Worm (Caenorhabditis elegans) whole organism, L1 larva: ENCODE measurements around the gene srsx-29.

Experiments used
- C34B4.2 ChIP-seq: sonication (generic microtip); optimal IDR thresholded peaks from 2 replicates; lab custom pipeline; 2017; ENCODE audit warnings: mild to moderate bottlenecking, missing genetic modification characterization, missing compliant biosample characterization
- Y116A8C.19 ChIP-seq: sonication (generic microtip); optimal IDR thresholded peaks from 2 replicates; lab custom pipeline; 2016; ENCODE audit warnings: missing compliant biosample characterization, missing genetic modification characterization, borderline replicate concordance
- ceh-63 ChIP-seq: fragments of 200-800 bp; sonication (Bioruptor generic); optimal IDR thresholded peaks from 2 replicates; lab custom pipeline; 2018; ENCODE audit warnings: mild to moderate bottlenecking, missing genetic modification characterization, missing compliant biosample characterization
- dpl-1 ChIP-seq, 3 experiments: fragments of 150-350 bp in 2 of 3; sonication (generic microtip) in 1 of 3; optimal IDR thresholded peaks; 2 replicates each; lab custom pipeline; 2014 to 2017; ENCODE audit warnings: missing biosample characterization in 3 of 3, missing genetic modification characterization in 3 of 3, missing genetic modification reagents in 3 of 3
- efl-1 ChIP-seq, 4 experiments: fragments of 150-350 bp; optimal IDR thresholded peaks in 3 of 4; peaks in 1 of 4; 1 replicate in 1 of 4; 2 replicates in 3 of 4; lab custom pipeline; 2014; ENCODE audit warnings: missing biosample characterization in 2 of 4, missing genetic modification characterization in 2 of 4, missing genetic modification reagents in 2 of 4
- efl-3 ChIP-seq: fragments of 200-800 bp; sonication (Bioruptor generic); optimal IDR thresholded peaks from 2 replicates; lab custom pipeline; 2018; ENCODE audit warnings: mild to moderate bottlenecking, missing genetic modification characterization, missing compliant biosample characterization
- egl-27 ChIP-seq, 2 experiments: fragments of 150-350 bp in 1 of 2; sonication (generic microtip); optimal IDR thresholded peaks; 3 replicates each; lab custom pipeline; 2017 to 2018; ENCODE audit warnings: missing biosample characterization in 2 of 2, missing genetic modification characterization in 2 of 2, missing genetic modification reagents in 2 of 2
- elt-2 ChIP-seq: sonication (generic microtip); optimal IDR thresholded peaks from 2 replicates; lab custom pipeline; 2016; ENCODE audit warnings: missing genetic modification characterization, mild to moderate bottlenecking, inconsistent platforms, missing compliant biosample characterization, missing genetic modification reagents
- fkh-10 ChIP-seq: sonication (generic microtip); optimal IDR thresholded peaks from 2 replicates; lab custom pipeline; 2017; ENCODE audit warnings: missing biosample characterization, missing genetic modification reagents, missing genetic modification characterization
- grh-1 ChIP-seq: fragments of 200-800 bp; sonication (Bioruptor generic); IDR thresholded peaks from 2 replicates; pipeline ENCODE4 v1.3.6; 2022; ENCODE audit warnings: missing genetic modification reagents, missing genetic modification characterization, missing compliant biosample characterization
- hlh-17 ChIP-seq: fragments of 200-800 bp; sonication (Bioruptor generic); optimal IDR thresholded peaks from 2 replicates; lab custom pipeline; 2018; ENCODE audit warnings: missing genetic modification characterization, mild to moderate bottlenecking, missing compliant biosample characterization, moderate library complexity, borderline replicate concordance
- jun-1 ChIP-seq: fragments of 150-350 bp; optimal IDR thresholded peaks from 2 replicates; lab custom pipeline; 2014; ENCODE audit warnings: missing biosample characterization, missing genetic modification reagents, missing genetic modification characterization
- lin-13 ChIP-seq: fragments of 150-350 bp; optimal IDR thresholded peaks from 2 replicates; lab custom pipeline; 2014; ENCODE audit warnings: missing biosample characterization, missing genetic modification reagents, missing genetic modification characterization
- lin-35 ChIP-seq, 2 experiments: fragments of 150-350 bp; optimal IDR thresholded peaks; 2 replicates each; lab custom pipeline; 2014; ENCODE audit warnings: missing biosample characterization in 2 of 2, missing genetic modification characterization in 2 of 2, missing genetic modification reagents in 2 of 2
- lin-39 ChIP-seq: fragments of 150-350 bp; optimal IDR thresholded peaks from 2 replicates; lab custom pipeline; 2014; ENCODE audit warnings: missing biosample characterization, missing genetic modification reagents, missing genetic modification characterization
- mdl-1 ChIP-seq, 2 experiments: fragments of 150-350 bp; optimal IDR thresholded peaks; 2 replicates each; lab custom pipeline; 2014 to 2017; ENCODE audit warnings: missing biosample characterization in 2 of 2, missing genetic modification characterization in 2 of 2, inconsistent platforms in 1 of 2
- nhr-11 ChIP-seq: fragments of 150-350 bp; optimal IDR thresholded peaks from 2 replicates; lab custom pipeline; 2014; ENCODE audit warnings: missing biosample characterization, missing genetic modification characterization
- nhr-12 ChIP-seq: sonication (generic microtip); optimal IDR thresholded peaks from 2 replicates; lab custom pipeline; 2017; ENCODE audit warnings: missing biosample characterization, missing genetic modification characterization
- nhr-28 ChIP-seq: fragments of 150-350 bp; optimal IDR thresholded peaks from 2 replicates; lab custom pipeline; 2014; ENCODE audit warnings: missing biosample characterization, missing genetic modification characterization
- nhr-47 ChIP-seq: sonication (generic microtip); optimal IDR thresholded peaks from 2 replicates; lab custom pipeline; 2016; ENCODE audit warnings: mild to moderate bottlenecking, missing genetic modification characterization, moderate library complexity, missing compliant biosample characterization
- nhr-84 ChIP-seq: sonication (generic microtip); optimal IDR thresholded peaks from 2 replicates; lab custom pipeline; 2017; ENCODE audit warnings: missing biosample characterization, missing genetic modification characterization
- nhr-90 ChIP-seq: sonication (generic microtip); optimal IDR thresholded peaks from 2 replicates; lab custom pipeline; 2016; ENCODE audit warnings: mild to moderate bottlenecking, missing genetic modification characterization, missing compliant biosample characterization; ENCODE audit not compliant: poor library complexity
- pag-3 ChIP-seq: sonication (generic microtip); optimal IDR thresholded peaks from 2 replicates; lab custom pipeline; 2017; ENCODE audit warnings: missing genetic modification characterization, mild to moderate bottlenecking, missing compliant biosample characterization, antibody characterized with exemption, borderline replicate concordance; ENCODE audit not compliant: insufficient read depth
- rnt-1 ChIP-seq: sonication (generic microtip); optimal IDR thresholded peaks from 2 replicates; lab custom pipeline; 2016; ENCODE audit warnings: mild to moderate bottlenecking, missing genetic modification characterization, moderate library complexity, missing compliant biosample characterization
- skn-1 ChIP-seq: fragments of 150-350 bp; optimal IDR thresholded peaks from 2 replicates; lab custom pipeline; 2014; ENCODE audit warnings: missing biosample characterization, missing genetic modification characterization
- snpc-4 ChIP-seq: fragments of 150-350 bp; optimal IDR thresholded peaks from 2 replicates; lab custom pipeline; 2014; ENCODE audit warnings: missing biosample characterization, missing genetic modification characterization
- snu-23 ChIP-seq: sonication (generic microtip); optimal IDR thresholded peaks from 2 replicates; lab custom pipeline; 2016; ENCODE audit warnings: missing genetic modification characterization, missing compliant biosample characterization
- sox-4 ChIP-seq: sonication (generic microtip); optimal IDR thresholded peaks from 2 replicates; lab custom pipeline; 2016; ENCODE audit warnings: missing genetic modification characterization, missing compliant biosample characterization
- sup-37 ChIP-seq: fragments of 200-800 bp; sonication (Bioruptor generic); optimal IDR thresholded peaks from 2 replicates; lab custom pipeline; 2018; ENCODE audit warnings: mild to moderate bottlenecking, missing genetic modification characterization, missing compliant biosample characterization
- tbx-2 ChIP-seq: sonication (generic microtip); optimal IDR thresholded peaks from 2 replicates; lab custom pipeline; 2016; ENCODE audit warnings: missing genetic modification characterization, missing compliant biosample characterization
- tlp-1 ChIP-seq: fragments of 150-350 bp; optimal IDR thresholded peaks from 2 replicates; lab custom pipeline; 2014; ENCODE audit warnings: missing biosample characterization, missing genetic modification characterization
- unc-130 ChIP-seq: fragments of 150-350 bp; optimal IDR thresholded peaks from 2 replicates; lab custom pipeline; 2017; ENCODE audit warnings: missing biosample characterization, missing genetic modification characterization, inconsistent platforms
- unc-86 ChIP-seq: sonication (generic microtip); optimal IDR thresholded peaks from 2 replicates; lab custom pipeline; 2016; ENCODE audit warnings: missing genetic modification characterization, missing compliant biosample characterization
- unc-98 ChIP-seq: fragments of 200-800 bp; sonication (Bioruptor generic); IDR thresholded peaks from 2 replicates; pipeline ENCODE4 v1.3.6; 2022; ENCODE audit warnings: missing genetic modification characterization, missing compliant biosample characterization
- vab-15 ChIP-seq: sonication (generic microtip); optimal IDR thresholded peaks from 2 replicates; lab custom pipeline; 2017; ENCODE audit warnings: missing genotype, mild to moderate bottlenecking, missing genetic modification characterization, missing compliant biosample characterization
- xbp-1 ChIP-seq: sonication (generic microtip); optimal IDR thresholded peaks from 2 replicates; lab custom pipeline; 2016; ENCODE audit warnings: missing genetic modification characterization, missing compliant biosample characterization
- zag-1 ChIP-seq: fragments of 150-350 bp; optimal IDR thresholded peaks from 2 replicates; lab custom pipeline; 2014; ENCODE audit warnings: missing biosample characterization, missing genetic modification characterization
- ztf-11 ChIP-seq, 2 experiments: sonication (generic microtip); optimal IDR thresholded peaks; 2 replicates each; lab custom pipeline; 2016 to 2017; ENCODE audit warnings: missing genetic modification characterization in 2 of 2, missing biosample characterization in 1 of 2, missing compliant biosample characterization in 1 of 2

The srsx-29 gene

DNA sequence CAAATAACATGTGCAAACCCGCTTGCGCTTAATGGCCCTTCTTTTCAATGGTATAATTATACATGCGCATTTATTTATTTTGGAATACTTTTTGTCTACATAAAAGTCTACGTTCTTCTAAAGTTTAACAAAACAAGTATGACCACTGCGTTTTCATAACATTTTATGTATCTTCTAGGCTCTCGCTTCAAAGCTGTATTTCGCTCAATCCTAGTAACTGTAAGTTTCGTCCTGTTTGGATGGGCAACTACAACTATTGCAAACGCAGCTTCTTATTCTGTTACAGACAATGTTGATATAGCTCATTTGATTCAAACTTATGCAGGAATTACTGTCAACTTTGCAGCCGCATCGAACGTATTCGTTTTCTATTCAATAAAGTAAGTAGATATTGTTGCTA, 5.1 kb upstream of the srsx-29 start, which contains the start of gene srsx-27:
TSS of gene srsx-27 (plus strand) at position 301 of the 400 bp plus-strand sequence.
- TF ChIP-seq nhr-11 (no peak), lin-35 (GFP tag; optimal IDR thresholded peaks at IDR 0.05; lab: Kevin White, UChicago) (no peak), grh-1 (no peak), nhr-12 (no peak)

DNA sequence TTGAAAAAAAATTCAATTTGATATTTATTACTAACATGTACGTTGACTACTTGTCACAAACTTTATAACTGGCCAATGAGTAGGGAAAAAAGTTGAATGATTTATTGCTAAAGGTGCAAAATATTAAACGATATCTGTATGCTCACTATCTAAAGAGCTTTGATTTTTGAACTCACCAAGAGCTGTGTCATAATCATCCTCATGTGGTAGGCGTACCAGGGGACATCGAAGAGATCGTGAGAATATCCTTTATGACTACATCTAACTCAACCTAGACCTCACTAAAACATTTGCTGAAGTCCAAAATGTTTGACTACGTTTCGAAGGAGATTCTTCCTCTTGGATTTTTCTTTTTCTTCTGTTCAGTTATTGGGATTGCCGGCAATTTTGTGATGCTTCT, 2.5 kb upstream of the srsx-29 start, which contains the start of gene srsx-28:
TSS of gene srsx-28 (plus strand) at position 301 of the 400 bp plus-strand sequence.
- TF ChIP-seq skn-1 (tag; lab: Kevin White, UChicago), result no peak
- TF ChIP-seq unc-86 (tag; lab: Kevin White, UChicago), result no peak
- no peak for TF ChIP-seq lin-35 (GFP tag; optimal IDR thresholded peaks at IDR 0.05; lab: Kevin White, UChicago)
- no peak for TF ChIP-seq dpl-1 (GFP tag; optimal IDR thresholded peaks at IDR 0.05; lab: Kevin White, UChicago)
- no peak for TF ChIP-seq jun-1 (tag; lab: Kevin White, UChicago)
- no peak for TF ChIP-seq lin-39 (tag; lab: Kevin White, UChicago)
- no peak for TF ChIP-seq lin-13 (GFP tag; lab: Kevin White, UChicago)
- TF ChIP-seq fkh-10 (GFP tag; lab: Kevin White, UChicago), result no peak
- no peak for TF ChIP-seq C34B4.2 (tag; lab: Kevin White, UChicago)
- TF ChIP-seq egl-27 (tag; optimal IDR thresholded peaks at IDR 0.05; lab: Kevin White, UChicago), result no peak
- no peak for TF ChIP-seq nhr-28 (tag; lab: Kevin White, UChicago)
- no peak for TF ChIP-seq hlh-17
- TF ChIP-seq ceh-63, result no peak
- TF ChIP-seq efl-3 (GFP tag; lab: Kevin White, UChicago), result no peak
- no peak for TF ChIP-seq nhr-12
- no peak for TF ChIP-seq xbp-1 (tag; lab: Kevin White, UChicago)
- TF ChIP-seq, all 84 proteins: peak for 0

DNA sequence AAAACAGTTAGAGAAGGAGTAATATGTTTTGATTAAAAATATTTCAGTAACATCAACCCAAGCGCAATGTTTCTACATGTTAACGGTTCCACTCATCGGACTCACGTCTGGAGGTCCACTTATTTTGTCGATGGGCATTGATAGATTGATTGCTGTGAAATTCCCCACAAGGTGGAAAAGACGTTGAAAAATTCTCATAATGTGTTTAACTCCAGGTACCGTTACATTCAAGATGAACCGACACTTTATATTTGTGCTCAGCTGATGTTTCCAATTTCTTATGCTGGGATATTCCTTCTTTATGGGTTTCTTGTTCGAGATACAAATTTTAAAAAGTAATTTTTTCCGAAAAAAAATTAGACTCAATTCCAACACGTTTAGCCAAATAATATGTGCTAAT, 1.7 kb upstream of the srsx-29 start:
- TF ChIP-seq tlp-1 (tag; lab: Kevin White, UChicago) (no peak), unc-130 (tag; lab: Kevin White, UChicago) (no peak), efl-1 (optimal IDR thresholded peaks at IDR 0.05; lab: Kevin White, UChicago) (no peak), efl-1 (GFP tag; optimal IDR thresholded peaks at IDR 0.05 in 1 of 2; lab: Kevin White, UChicago) (no peak), nhr-28 (tag; lab: Kevin White, UChicago) (no peak), unc-98 (no peak), vab-15 (no peak), zag-1 (no peak), nhr-47 (tag; lab: Kevin White, UChicago) (no peak), pag-3 (no peak), snpc-4 (tag; lab: Kevin White, UChicago) (no peak), mdl-1 (tag; optimal IDR thresholded peaks at IDR 0.05; lab: Kevin White, UChicago) (no peak), snu-23 (GFP tag; lab: Kevin White, UChicago) (no peak), ztf-11 (tag; optimal IDR thresholded peaks at IDR 0.05; lab: Kevin White, UChicago) (no peak), nhr-11 (no peak)

DNA sequence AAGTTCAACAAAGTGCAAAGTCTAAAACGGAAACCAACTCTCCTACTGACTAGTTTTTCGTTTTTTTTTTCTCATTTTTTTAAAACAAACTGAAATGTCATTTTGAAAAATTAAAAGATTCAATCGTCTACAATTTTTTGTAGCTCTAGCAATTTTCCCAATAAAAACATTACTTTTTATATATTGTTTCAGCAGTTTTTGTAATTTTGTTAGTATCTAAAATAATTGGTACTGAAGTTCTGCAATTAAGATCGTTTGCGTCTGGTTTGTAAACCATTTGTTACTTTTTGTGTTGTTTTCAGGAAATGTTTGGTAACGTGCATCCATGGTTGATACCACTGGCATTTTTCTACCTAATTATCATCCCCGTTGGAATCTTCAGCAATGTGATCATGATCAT, 3.7 kb downstream of the srsx-29 start, which contains the start of gene srsx-30:
TSS of gene srsx-30 (plus strand) at position 301 of the 400 bp plus-strand sequence.
- TF ChIP-seq rnt-1 (tag; lab: Kevin White, UChicago), result no peak
- TF ChIP-seq pag-3, result no peak
- no peak for TF ChIP-seq tbx-2 (tag; lab: Kevin White, UChicago)
- TF ChIP-seq sox-4 (tag; lab: Kevin White, UChicago), result no peak
- no peak for TF ChIP-seq ztf-11 (tag; optimal IDR thresholded peaks at IDR 0.05; lab: Kevin White, UChicago)
- TF ChIP-seq sup-37, result no peak

DNA sequence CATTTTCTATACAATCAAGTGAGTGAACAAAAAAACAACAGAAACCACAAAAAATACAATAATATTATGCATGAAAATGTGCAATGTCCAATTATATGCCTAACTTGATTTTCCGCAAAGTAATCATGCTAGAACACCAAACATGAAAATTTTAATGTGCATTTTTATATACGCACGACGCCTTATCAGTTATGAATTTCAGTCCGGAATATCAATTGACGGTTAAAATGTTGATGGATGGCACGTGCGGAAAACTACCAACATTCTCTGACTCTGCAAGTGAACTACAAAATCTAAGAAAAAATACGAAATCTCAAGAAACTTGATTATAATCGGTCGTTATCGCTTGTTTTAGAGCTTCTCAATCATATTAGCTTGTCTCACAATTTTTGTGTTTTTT, 5.2 kb downstream of the srsx-29 start:
- TF ChIP-seq nhr-84 (tag; lab: Kevin White, UChicago), result no peak
- TF ChIP-seq nhr-12, result no peak
- no peak for TF ChIP-seq nhr-90 (tag; lab: Kevin White, UChicago)
- TF ChIP-seq Y116A8C.19, result no peak
- TF ChIP-seq nhr-28 (tag; lab: Kevin White, UChicago), result no peak
- TF ChIP-seq elt-2 (tag; lab: Kevin White, UChicago), result peak; percentile 65
- TF ChIP-seq snu-23 (GFP tag; lab: Kevin White, UChicago), result no peak
